Fruit fly (Drosophila melanogaster) whole organism, embryonic: ENCODE measurements around the gene CG10584.

Experiments
- Bgb ChIP-seq: fragments of 200-800 bp; sonication (Bioruptor generic); IDR thresholded peaks from 2 replicates; pipeline ENCODE4 v1.3.6; 2022; ENCODE audit warnings: missing biosample characterization, missing genetic modification characterization; ENCODE audit not compliant: partially characterized antibody
- CG11085 ChIP-seq: fragments of 200-800 bp; sonication (Bioruptor generic); IDR thresholded peaks from 2 replicates; pipeline ENCODE4 v1.3.6; 2022; ENCODE audit warnings: missing biosample characterization, missing genetic modification characterization
- CG11504 ChIP-seq: fragments of 200-800 bp; sonication (Bioruptor generic); optimal IDR thresholded peaks from 3 replicates; lab custom pipeline; 2019; ENCODE audit warnings: missing biosample characterization, mild to moderate bottlenecking, missing genetic modification characterization, moderate library complexity
- CG12299 ChIP-seq: fragments of 200-800 bp; sonication (Bioruptor generic); optimal IDR thresholded peaks from 2 replicates; lab custom pipeline; 2018; ENCODE audit warnings: missing biosample characterization, mild to moderate bottlenecking, missing genetic modification characterization
- CG1233 ChIP-seq: fragments of 200-800 bp; sonication (Bioruptor generic); optimal IDR thresholded peaks from 4 replicates; lab custom pipeline; 2018; ENCODE audit warnings: missing biosample characterization, mild to moderate bottlenecking, missing genetic modification characterization
- CG15696 ChIP-seq: fragments of 200-800 bp; sonication (Bioruptor generic); optimal IDR thresholded peaks from 2 replicates; lab custom pipeline; 2019; ENCODE audit warnings: missing biosample characterization, mild to moderate bottlenecking, missing genetic modification characterization, moderate library complexity
- CG1602 ChIP-seq: fragments of 200-800 bp; sonication (Bioruptor generic); optimal IDR thresholded peaks from 3 replicates; lab custom pipeline; 2016; ENCODE audit warnings: missing biosample characterization, missing genetic modification characterization
- CG17912 ChIP-seq: fragments of 200-800 bp; sonication (Bioruptor generic); optimal IDR thresholded peaks from 2 replicates; lab custom pipeline; 2018; ENCODE audit warnings: missing biosample characterization, mild to moderate bottlenecking, missing genetic modification characterization
- CG18476 ChIP-seq: fragments of 200-800 bp; sonication (Bioruptor generic); optimal IDR thresholded peaks from 2 replicates; lab custom pipeline; 2016; ENCODE audit warnings: missing biosample characterization, mild to moderate bottlenecking, missing genetic modification characterization
- CG2678 ChIP-seq: fragments of 200-800 bp; sonication (Bioruptor generic); optimal IDR thresholded peaks from 3 replicates; lab custom pipeline; 2019; ENCODE audit warnings: missing biosample characterization, mild to moderate bottlenecking, missing genetic modification characterization, moderate library complexity
- CG34376 ChIP-seq: fragments of 200-800 bp; sonication (Bioruptor generic); optimal IDR thresholded peaks from 2 replicates; lab custom pipeline; 2018; ENCODE audit warnings: missing biosample characterization, mild to moderate bottlenecking, missing genetic modification characterization
- CG42726 ChIP-seq: fragments of 200-800 bp; sonication (Bioruptor generic); IDR thresholded peaks from 2 replicates; pipeline ENCODE4 v1.3.6; 2022; ENCODE audit warnings: missing biosample characterization, missing genetic modification characterization; ENCODE audit not compliant: partially characterized antibody
- CG4328 ChIP-seq: fragments of 200-800 bp; sonication (Bioruptor generic); optimal IDR thresholded peaks from 3 replicates; lab custom pipeline; 2017; ENCODE audit warnings: missing biosample characterization, missing genetic modification reagents, missing genetic modification characterization
- CG4730 ChIP-seq: fragments of 200-800 bp; sonication (Bioruptor generic); IDR thresholded peaks from 2 replicates; pipeline ENCODE4 v1.3.6; 2022; ENCODE audit warnings: missing biosample characterization, missing genetic modification characterization
- CrebB ChIP-seq: fragments of 200-800 bp; sonication (Bioruptor generic); optimal IDR thresholded peaks from 3 replicates; lab custom pipeline; 2018; ENCODE audit warnings: missing biosample characterization, mild to moderate bottlenecking, missing genetic modification characterization
- D ChIP-seq, 2 experiments: fragments of 200-800 bp in 1 of 2; fragments of >200 bp in 1 of 2; sonication (Bioruptor generic) in 1 of 2; optimal IDR thresholded peaks; 2 replicates in 1 of 2; 3 replicates in 1 of 2; lab custom pipeline; 2017; ENCODE audit warnings: mild to moderate bottlenecking in 1 of 2, missing biosample characterization in 1 of 2, missing genetic modification characterization in 1 of 2, missing genetic modification reagents in 1 of 2
- Dad ChIP-seq: fragments of 200-800 bp; sonication (Bioruptor generic); optimal IDR thresholded peaks from 3 replicates; lab custom pipeline; 2016; ENCODE audit warnings: missing biosample characterization, missing genetic modification characterization
- Doc2 ChIP-seq: fragments of 200-800 bp; sonication (Bioruptor generic); IDR thresholded peaks from 2 replicates; pipeline ENCODE4 v1.3.6; 2022; ENCODE audit warnings: missing biosample characterization, missing genetic modification characterization
- Fer3 ChIP-seq: fragments of 200-800 bp; sonication (Bioruptor generic); optimal IDR thresholded peaks from 2 replicates; lab custom pipeline; 2018; ENCODE audit warnings: missing biosample characterization, mild to moderate bottlenecking, missing genetic modification characterization, moderate library complexity
- H2.0 ChIP-seq: fragments of 200-800 bp; sonication (Bioruptor generic); IDR thresholded peaks from 2 replicates; pipeline ENCODE4 v1.3.6; 2022; ENCODE audit warnings: missing biosample characterization, missing genetic modification characterization
- HLH3B ChIP-seq: fragments of 200-800 bp; sonication (Bioruptor generic); IDR thresholded peaks from 2 replicates; pipeline ENCODE4 v1.3.6; 2022; ENCODE audit warnings: missing biosample characterization, missing genetic modification characterization
- Hr39 ChIP-seq: fragments of >200 bp; optimal IDR thresholded peaks from 2 replicates; lab custom pipeline; 2017
- Hr78 ChIP-seq, 2 experiments: fragments of 200-800 bp in 1 of 2; fragments of >200 bp in 1 of 2; sonication (Bioruptor generic) in 1 of 2; optimal IDR thresholded peaks; 2 replicates each; lab custom pipeline; 2017 to 2019; ENCODE audit warnings: missing biosample characterization in 2 of 2, missing genetic modification characterization in 2 of 2, mild to moderate bottlenecking in 1 of 2, moderate library complexity in 1 of 2
- Hsf ChIP-seq: fragments of 200-800 bp; sonication (Bioruptor generic); optimal IDR thresholded peaks from 3 replicates; lab custom pipeline; 2016; ENCODE audit warnings: missing biosample characterization, missing genetic modification characterization
- Lpt ChIP-seq: fragments of >200 bp; optimal IDR thresholded peaks from 2 replicates; lab custom pipeline; 2018; ENCODE audit warnings: missing biosample characterization, missing genetic modification characterization
- PHDP ChIP-seq: fragments of 200-800 bp; sonication (Bioruptor generic); optimal IDR thresholded peaks from 3 replicates; lab custom pipeline; 2018; ENCODE audit warnings: missing biosample characterization, mild to moderate bottlenecking, missing genetic modification characterization, moderate library complexity
- Rfx ChIP-seq: fragments of 200-800 bp; sonication (Bioruptor generic); IDR thresholded peaks from 2 replicates; pipeline ENCODE4 v1.3.6; 2022; ENCODE audit warnings: missing biosample characterization, missing genetic modification characterization
- Scr ChIP-seq: fragments of 200-800 bp; sonication (Bioruptor generic); IDR thresholded peaks from 2 replicates; pipeline ENCODE4 v1.3.6; 2022; ENCODE audit warnings: missing biosample characterization, missing genetic modification characterization; ENCODE audit not compliant: partially characterized antibody
- abd-A ChIP-seq: fragments of 200-800 bp; sonication (Bioruptor generic); optimal IDR thresholded peaks from 3 replicates; lab custom pipeline; 2019; ENCODE audit warnings: missing biosample characterization, mild to moderate bottlenecking, missing genetic modification characterization, moderate library complexity
- amos ChIP-seq: fragments of 200-800 bp; sonication (Bioruptor generic); IDR thresholded peaks from 2 replicates; pipeline ENCODE4 v1.3.6; 2022; ENCODE audit warnings: missing biosample characterization, missing genetic modification characterization; ENCODE audit not compliant: partially characterized antibody
- aop ChIP-seq: fragments of 200-800 bp; sonication (Bioruptor generic); IDR thresholded peaks from 2 replicates; pipeline ENCODE4 v1.3.6; 2022; ENCODE audit warnings: missing biosample characterization, missing genetic modification characterization
- az2 ChIP-seq: fragments of 200-800 bp; sonication (Bioruptor generic); optimal IDR thresholded peaks from 3 replicates; lab custom pipeline; 2016; ENCODE audit warnings: missing biosample characterization, missing genetic modification characterization
- btn ChIP-seq: fragments of 200-800 bp; sonication (Bioruptor generic); optimal IDR thresholded peaks from 2 replicates; lab custom pipeline; 2016; ENCODE audit warnings: missing biosample characterization, missing genetic modification characterization
- crp ChIP-seq, 2 experiments: fragments of 200-800 bp; sonication (Bioruptor generic); optimal IDR thresholded peaks; 2 replicates in 1 of 2; 3 replicates in 1 of 2; lab custom pipeline; 2017; ENCODE audit warnings: missing biosample characterization in 2 of 2, missing genetic modification characterization in 2 of 2, mild to moderate bottlenecking in 1 of 2, moderate library complexity in 1 of 2
- dysf ChIP-seq: fragments of 200-800 bp; sonication (Bioruptor generic); IDR thresholded peaks from 3 replicates; pipeline ENCODE4 v1.3.6; 2022; ENCODE audit warnings: missing biosample characterization, missing genetic modification characterization
- en ChIP-seq: fragments of 200-800 bp; sonication (Bioruptor generic); optimal IDR thresholded peaks from 2 replicates; lab custom pipeline; 2016; ENCODE audit warnings: missing biosample characterization, missing genetic modification characterization
- ftz-f1 ChIP-seq: fragments of 200-800 bp; sonication (Bioruptor generic); optimal IDR thresholded peaks from 2 replicates; lab custom pipeline; 2016; ENCODE audit warnings: missing biosample characterization, missing genetic modification characterization
- grn ChIP-seq: fragments of 200-800 bp; sonication (Bioruptor generic); optimal IDR thresholded peaks from 3 replicates; lab custom pipeline; 2017; ENCODE audit warnings: missing biosample characterization, missing genetic modification characterization
- hb ChIP-seq: fragments of 200-800 bp; sonication (Bioruptor generic); IDR thresholded peaks from 3 replicates; pipeline ENCODE4 v1.3.6; 2022; ENCODE audit warnings: missing biosample characterization, missing genetic modification characterization; ENCODE audit not compliant: partially characterized antibody
- jing ChIP-seq: fragments of 200-800 bp; sonication (Bioruptor generic); optimal IDR thresholded peaks from 2 replicates; lab custom pipeline; 2018; ENCODE audit warnings: missing biosample characterization, mild to moderate bottlenecking, missing genetic modification characterization
- jumu ChIP-seq: fragments of 200-800 bp; sonication (Bioruptor generic); optimal IDR thresholded peaks from 3 replicates; lab custom pipeline; 2016; ENCODE audit warnings: missing biosample characterization, missing genetic modification characterization
- lbe ChIP-seq: fragments of 200-800 bp; sonication (Bioruptor generic); optimal IDR thresholded peaks from 2 replicates; lab custom pipeline; 2016; ENCODE audit warnings: missing biosample characterization, mild to moderate bottlenecking, missing genetic modification characterization
- nerfin-1 ChIP-seq: fragments of 200-800 bp; sonication (Bioruptor generic); optimal IDR thresholded peaks from 3 replicates; lab custom pipeline; 2019; ENCODE audit warnings: missing biosample characterization, mild to moderate bottlenecking, missing genetic modification characterization, moderate library complexity
- nmo ChIP-seq: fragments of 200-800 bp; sonication (Bioruptor generic); optimal IDR thresholded peaks from 2 replicates; lab custom pipeline; 2018; ENCODE audit warnings: missing biosample characterization, mild to moderate bottlenecking, missing genetic modification characterization, moderate library complexity
- pfk ChIP-seq: fragments of 200-800 bp; sonication (Bioruptor generic); optimal IDR thresholded peaks from 2 replicates; lab custom pipeline; 2018; ENCODE audit warnings: missing biosample characterization, mild to moderate bottlenecking, missing genetic modification characterization, moderate library complexity
- pho ChIP-seq: fragments of 200-800 bp; sonication (Bioruptor generic); optimal IDR thresholded peaks from 2 replicates; lab custom pipeline; 2016; ENCODE audit warnings: missing biosample characterization, missing genetic modification characterization
- sd ChIP-seq: fragments of 200-800 bp; sonication (Bioruptor generic); optimal IDR thresholded peaks from 3 replicates; lab custom pipeline; 2018; ENCODE audit warnings: missing biosample characterization, mild to moderate bottlenecking, missing genetic modification characterization, moderate library complexity
- ssp ChIP-seq: fragments of 200-800 bp; sonication (Bioruptor generic); IDR thresholded peaks from 2 replicates; pipeline ENCODE4 v1.3.6; 2022; ENCODE audit warnings: missing biosample characterization, missing genetic modification characterization
- vfl ChIP-seq: fragments of 200-800 bp; sonication (Bioruptor generic); optimal IDR thresholded peaks from 2 replicates; lab custom pipeline; 2016; ENCODE audit warnings: missing biosample characterization, missing genetic modification characterization

CG10584 gene

DNA sequence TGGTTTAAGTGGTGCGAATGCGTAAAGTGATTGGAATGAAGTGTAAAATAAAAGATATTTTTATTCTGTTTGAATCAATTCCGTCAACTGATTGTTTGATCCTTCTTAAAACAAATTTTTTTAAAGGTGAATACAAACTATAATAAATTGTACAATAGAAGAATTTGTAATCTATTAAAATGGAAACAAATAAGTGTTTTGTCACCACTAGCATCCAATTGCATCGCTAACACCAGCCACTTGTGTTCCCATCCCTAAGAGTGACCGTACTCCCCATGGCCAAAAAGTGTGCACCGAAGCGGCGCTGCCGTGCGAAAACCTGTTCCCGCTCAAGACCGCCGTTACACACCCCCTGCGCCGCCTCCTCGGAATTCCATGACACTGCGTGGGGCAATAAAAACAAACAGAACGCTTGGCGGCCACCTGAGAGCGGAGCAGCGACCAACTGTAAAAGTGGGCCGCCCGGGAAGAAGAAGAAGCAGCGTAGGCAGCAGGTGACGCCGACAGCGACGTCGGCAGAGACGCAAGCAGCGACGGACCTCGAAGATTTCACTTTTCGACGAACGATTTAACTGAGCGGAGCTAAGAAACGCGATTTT is 3.4 kb downstream of the CG10584 start, which contains the start of gene Pdss2 (continued):
- TF ChIP-seq jumu (GFP tag; lab: Kevin White, UChicago) (peak; percentile 66), Fer3 (peak; percentile 73), CG42726 (GFP tag; lab: Robert Waterston, UW) (peak; percentile 70; the same call in 1 of the 2 replicates), PHDP (tag; lab: Kevin White, UChicago) (peak; percentile 46), CrebB (tag; lab: Kevin White, UChicago) (peak; percentile 44), ssp (GFP tag; lab: Robert Waterston, UW) (peak; percentile 77), sd (tag; lab: Kevin White, UChicago) (peak; percentile 100), Doc2 (no peak), Hr39 (lab: Kevin White, UChicago) (no peak), CG12299 (tag; lab: Kevin White, UChicago) (no peak), lbe (GFP tag; lab: Kevin White, UChicago) (peak; percentile 24), vfl (GFP tag; lab: Kevin White, UChicago) (peak; percentile 61), az2 (GFP tag; lab: Kevin White, UChicago) (peak; percentile 75), nerfin-1 (tag; lab: Kevin White, UChicago) (peak; percentile 94), hb (GFP tag; lab: Robert Waterston, UW) (no peak), pfk (GFP tag; lab: Kevin White, UChicago) (no peak), D (optimal IDR thresholded peaks at IDR 0.05; lab: Kevin White, UChicago) (no peak), D (GFP tag; optimal IDR thresholded peaks at IDR 0.05; lab: Kevin White, UChicago) (peak; percentile 1), grn (GFP tag; lab: Kevin White, UChicago) (no peak), CG4328 (GFP tag; lab: Kevin White, UChicago) (peak; percentile 53), btn (GFP tag; lab: Kevin White, UChicago) (peak; percentile 25), CG17912 (GFP tag; lab: Kevin White, UChicago) (no peak), CG34376 (GFP tag; lab: Kevin White, UChicago) (peak; percentile 24), Hsf (peak; percentile 78), jing (no peak), dysf (GFP tag; lab: Robert Waterston, UW) (peak; percentile 78), Lpt (GFP tag; lab: Kevin White, UChicago) (no peak), Bgb (peak; percentile 76), CG2678 (peak; percentile 77), Hr78 (GFP tag; optimal IDR thresholded peaks at IDR 0.05; lab: Kevin White, UChicago) (peak in 1 of 2 experiments; percentile 22), CG18476 (GFP tag; lab: Kevin White, UChicago) (peak; percentile 18), CG11504 (peak; percentile 67), CG15696 (tag; lab: Kevin White, UChicago) (peak; percentile 77), CG1233 (peak; percentile 29), en (no peak), CG4730 (peak; percentile 63; the same call in 1 of the 2 replicates), pho (peak; percentile 82), Rfx (GFP tag; lab: Robert Waterston, UW) (peak; percentile 91), abd-A (tag; lab: Kevin White, UChicago) (peak; percentile 89), Dad (GFP tag; lab: Kevin White, UChicago) (peak; percentile 43), aop (GFP tag; lab: Robert Waterston, UW) (peak; percentile 45; the same call in 1 of the 2 replicates), nmo (peak; percentile 80), CG1602 (peak; percentile 68), CG11085 (GFP tag; lab: Robert Waterston, UW) (peak; percentile 76), HLH3B (GFP tag; lab: Robert Waterston, UW) (peak; percentile 57; the same call in 1 of the 2 replicates), H2.0 (GFP tag; lab: Robert Waterston, UW) (peak; percentile 70), Scr (GFP tag; lab: Robert Waterston, UW) (peak; percentile 74), amos (GFP tag; lab: Robert Waterston, UW) (peak; percentile 76), ftz-f1 (peak; percentile 98), crp (GFP tag; optimal IDR thresholded peaks at IDR 0.05; lab: Kevin White, UChicago) (no peak)
